Fruit fly (Drosophila melanogaster) whole organism, pupa: Measurements from ENCODE around the gene RhoGAP19D.

Experiments
- CG12605 ChIP-seq: fragments of 200-800 bp; sonication (Bioruptor generic); IDR thresholded peaks from 2 replicates; pipeline ENCODE4 v1.3.6; 2022; ENCODE audit warnings: missing biosample characterization, missing genetic modification characterization
- CG4496 ChIP-seq: fragments of 200-800 bp; sonication (Bioruptor generic); IDR thresholded peaks from 3 replicates; pipeline ENCODE4 v1.3.6; 2022; ENCODE audit warnings: missing biosample characterization, missing genetic modification characterization
- CG9948 ChIP-seq: fragments of 200-800 bp; sonication (Bioruptor generic); optimal IDR thresholded peaks from 2 replicates; lab custom pipeline; 2018; ENCODE audit warnings: missing biosample characterization, mild to moderate bottlenecking, missing genetic modification characterization, moderate library complexity
- EcR ChIP-seq: fragments of 200-800 bp; sonication (Bioruptor generic); optimal IDR thresholded peaks from 3 replicates; lab custom pipeline; 2019; ENCODE audit warnings: missing biosample characterization, missing genetic modification characterization, mild to moderate bottlenecking, moderate library complexity, missing genetic modification reagents

- TF ChIP-seq CG4496 (GFP tag; lab: Robert Waterston, UW) (no peak), CG12605 (GFP tag; lab: Robert Waterston, UW) (no peak), CG9948 (tag; lab: Kevin White, UChicago) (no peak), EcR (GFP tag; lab: Kevin White, UChicago) (no peak)
Measured at dm6 chrX:20481404-20481803, 29.1 kb downstream of the RhoGAP19D start.
